Worm (Caenorhabditis elegans) whole organism, young adult: Measurements from ENCODE around the gene R186.8.

Source experiments
- F39B2.1 ChIP-seq: fragments of 200-800 bp; sonication (Bioruptor generic); IDR thresholded peaks from 2 replicates; pipeline ENCODE4 v1.3.6; 2022; ENCODE audit warnings: missing genetic modification reagents, missing genetic modification characterization, missing compliant biosample characterization
- atf-7 ChIP-seq: sonication (generic microtip); optimal IDR thresholded peaks from 2 replicates; lab custom pipeline; 2017; ENCODE audit warnings: mild to moderate bottlenecking, missing genetic modification characterization, missing compliant biosample characterization
- ceh-27 ChIP-seq: fragments of 200-800 bp; sonication (Bioruptor generic); optimal IDR thresholded peaks from 2 replicates; lab custom pipeline; 2018; ENCODE audit warnings: mild to moderate bottlenecking, missing genetic modification characterization, moderate library complexity, missing compliant biosample characterization
- dpff-1 ChIP-seq: sonication (generic microtip); optimal IDR thresholded peaks from 2 replicates; lab custom pipeline; 2017; ENCODE audit warnings: mild to moderate bottlenecking, missing genetic modification characterization, missing compliant biosample characterization

- TF ChIP-seq dpff-1 (no peak), F39B2.1 (no peak), ceh-27 (GFP tag; lab: Kevin White, UChicago) (no peak), atf-7 (tag; lab: Kevin White, UChicago) (no peak)
Measured at ce11 chrV:12952287-12952686, 15.5 kb downstream of the R186.8 start, which contains the start of gene pqn-68.
